Fruit fly (Drosophila melanogaster) whole organism, pupa: ENCODE results near the gene CG42269.

Experiments
- CG10348 ChIP-seq: fragments of 200-800 bp; sonication (Bioruptor generic); IDR thresholded peaks from 2 replicates; pipeline ENCODE4 v1.3.6; 2022; ENCODE audit warnings: missing biosample characterization, missing genetic modification characterization
- CG12605 ChIP-seq: fragments of 200-800 bp; sonication (Bioruptor generic); IDR thresholded peaks from 2 replicates; pipeline ENCODE4 v1.3.6; 2022; ENCODE audit warnings: missing biosample characterization, missing genetic modification characterization
- CG13204 ChIP-seq: fragments of 200-800 bp; sonication (Bioruptor generic); optimal IDR thresholded peaks from 2 replicates; lab custom pipeline; 2018; ENCODE audit warnings: missing biosample characterization, mild to moderate bottlenecking, missing genetic modification characterization, moderate library complexity
- CG14655 ChIP-seq: fragments of 200-800 bp; sonication (Bioruptor generic); optimal IDR thresholded peaks from 3 replicates; lab custom pipeline; 2017; ENCODE audit warnings: mild to moderate bottlenecking, missing biosample characterization, missing genetic modification reagents, missing genetic modification characterization
- CG15710 ChIP-seq: fragments of 200-800 bp; sonication (Bioruptor generic); optimal IDR thresholded peaks from 2 replicates; lab custom pipeline; 2018; ENCODE audit warnings: missing biosample characterization, mild to moderate bottlenecking, missing genetic modification characterization, moderate library complexity
- CG17806 ChIP-seq: fragments of 200-800 bp; sonication (Bioruptor generic); optimal IDR thresholded peaks from 2 replicates; lab custom pipeline; 2018; ENCODE audit warnings: missing biosample characterization, mild to moderate bottlenecking, missing genetic modification characterization, moderate library complexity
- CG32121 ChIP-seq: fragments of 200-800 bp; sonication (Bioruptor generic); IDR thresholded peaks from 2 replicates; pipeline ENCODE4 v1.3.6; 2022; ENCODE audit warnings: missing biosample characterization, missing genetic modification characterization
- CG34367 ChIP-seq: fragments of 200-800 bp; sonication (Bioruptor generic); optimal IDR thresholded peaks from 2 replicates; lab custom pipeline; 2018; ENCODE audit warnings: missing biosample characterization, mild to moderate bottlenecking, missing genetic modification characterization
- CG4496 ChIP-seq: fragments of 200-800 bp; sonication (Bioruptor generic); IDR thresholded peaks from 3 replicates; pipeline ENCODE4 v1.3.6; 2022; ENCODE audit warnings: missing biosample characterization, missing genetic modification characterization
- CG8159 ChIP-seq: fragments of 200-800 bp; sonication (Bioruptor generic); optimal IDR thresholded peaks from 3 replicates; lab custom pipeline; 2018; ENCODE audit warnings: missing biosample characterization, mild to moderate bottlenecking, missing genetic modification characterization, moderate library complexity
- CG8301 ChIP-seq: fragments of 200-800 bp; sonication (Bioruptor generic); optimal IDR thresholded peaks from 2 replicates; lab custom pipeline; 2018; ENCODE audit warnings: missing biosample characterization, mild to moderate bottlenecking, missing genetic modification characterization
- CG9948 ChIP-seq: fragments of 200-800 bp; sonication (Bioruptor generic); optimal IDR thresholded peaks from 2 replicates; lab custom pipeline; 2018; ENCODE audit warnings: missing biosample characterization, mild to moderate bottlenecking, missing genetic modification characterization, moderate library complexity
- D1 ChIP-seq: fragments of 200-800 bp; sonication (Bioruptor generic); optimal IDR thresholded peaks from 2 replicates; lab custom pipeline; 2018; ENCODE audit warnings: missing biosample characterization, mild to moderate bottlenecking, missing genetic modification characterization, moderate library complexity
- EcR ChIP-seq: fragments of 200-800 bp; sonication (Bioruptor generic); optimal IDR thresholded peaks from 3 replicates; lab custom pipeline; 2019; ENCODE audit warnings: missing biosample characterization, missing genetic modification characterization, mild to moderate bottlenecking, moderate library complexity, missing genetic modification reagents
- Ets98B ChIP-seq: fragments of 200-800 bp; sonication (Bioruptor generic); IDR thresholded peaks from 2 replicates; pipeline ENCODE4 v1.3.6; 2022; ENCODE audit warnings: missing biosample characterization, missing genetic modification characterization
- Pif1A ChIP-seq: fragments of 200-800 bp; sonication (Bioruptor generic); optimal IDR thresholded peaks from 3 replicates; lab custom pipeline; 2016; ENCODE audit warnings: missing biosample characterization, missing genetic modification characterization
- Pif1B ChIP-seq: fragments of 200-800 bp; sonication (Bioruptor generic); optimal IDR thresholded peaks from 3 replicates; lab custom pipeline; 2016; ENCODE audit warnings: missing biosample characterization, missing genetic modification characterization
- Snoo ChIP-seq: fragments of 200-800 bp; sonication (Bioruptor generic); optimal IDR thresholded peaks from 3 replicates; lab custom pipeline; 2017; ENCODE audit warnings: missing biosample characterization, mild to moderate bottlenecking, missing genetic modification characterization, inconsistent platforms
- fd96Ca ChIP-seq: fragments of 200-800 bp; sonication (Bioruptor generic); IDR thresholded peaks from 3 replicates; pipeline ENCODE4 v1.3.6; 2022; ENCODE audit warnings: missing biosample characterization, missing genetic modification characterization
- gl ChIP-seq: fragments of 200-800 bp; sonication (Bioruptor generic); optimal IDR thresholded peaks from 2 replicates; lab custom pipeline; 2018; ENCODE audit warnings: missing biosample characterization, mild to moderate bottlenecking, missing genetic modification characterization
- rn ChIP-seq: fragments of 200-800 bp; sonication (Bioruptor generic); IDR thresholded peaks from 2 replicates; pipeline ENCODE4 v1.3.6; 2022; ENCODE audit warnings: missing biosample characterization, missing genetic modification characterization

Gene CG42269

DNA sequence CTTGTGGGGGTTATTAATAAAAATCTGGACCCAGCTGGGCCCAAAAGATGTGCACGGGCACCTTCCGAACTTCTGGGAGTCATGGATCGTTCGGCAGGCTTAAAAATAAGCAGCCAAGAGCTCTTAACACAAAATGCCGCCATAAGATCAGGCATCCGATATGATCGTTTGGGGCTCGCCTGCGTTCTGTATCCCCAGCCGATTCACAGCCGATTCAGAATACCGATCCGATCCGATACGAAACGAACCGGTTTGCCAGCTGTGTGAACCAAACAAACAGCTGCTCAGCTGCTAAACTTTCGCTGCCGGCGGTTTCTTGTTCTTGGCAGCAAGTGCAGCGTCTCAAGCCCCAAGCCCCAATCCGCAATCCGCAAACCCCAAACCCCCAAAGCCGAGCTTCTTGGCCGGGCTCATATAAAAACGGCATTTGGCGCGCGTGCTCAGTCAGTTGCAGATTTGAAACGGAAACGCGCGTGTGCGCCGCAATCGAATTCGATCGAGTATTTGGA, at the start of gene CG42269:
Gene CG42269, plus strand, starts transcription at position 416 of the 509 bp plus-strand sequence.
- no peak for TF ChIP-seq CG8301 (tag; lab: Kevin White, UChicago)
- no peak for TF ChIP-seq Ets98B (GFP tag; lab: Robert Waterston, UW)
- TF ChIP-seq Snoo (tag; lab: Kevin White, UChicago), result peak; percentile 28
- TF ChIP-seq CG9948 (tag; lab: Kevin White, UChicago), result no peak
- no peak for TF ChIP-seq CG13204 (GFP tag; lab: Kevin White, UChicago)
- no peak for TF ChIP-seq CG15710
- no peak for TF ChIP-seq fd96Ca (GFP tag; lab: Robert Waterston, UW)
- TF ChIP-seq CG4496 (GFP tag; lab: Robert Waterston, UW), result peak; percentile 54
- no peak for TF ChIP-seq CG8159 (tag; lab: Kevin White, UChicago)
- no peak for TF ChIP-seq rn (GFP tag; lab: Robert Waterston, UW)

DNA sequence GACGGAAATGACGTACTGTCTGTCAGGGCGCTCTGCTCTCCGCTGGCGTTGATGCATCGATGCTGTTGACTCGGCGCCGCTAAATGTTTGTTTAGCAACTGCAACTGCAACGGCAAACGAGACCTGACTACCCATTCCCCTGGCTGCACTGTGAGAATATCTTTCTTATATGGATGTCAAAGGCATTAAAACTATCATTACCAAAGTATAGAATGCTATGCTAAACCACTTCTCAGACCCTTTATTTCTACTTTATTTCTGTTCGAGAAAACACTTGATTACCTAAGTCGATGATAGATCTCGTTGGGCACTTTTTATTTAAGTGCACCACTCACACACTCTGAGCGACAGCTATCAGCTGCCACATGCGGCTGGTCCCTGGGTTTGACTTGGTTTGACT, 44.0 kb upstream of the CG42269 start:
- TF ChIP-seq CG14655 (GFP tag; lab: Kevin White, UChicago), result peak; percentile 20
- peak; percentile 18 for TF ChIP-seq CG15710
- no peak for TF ChIP-seq CG10348 (GFP tag; lab: Robert Waterston, UW)
- peak; percentile 47 for TF ChIP-seq CG8159 (tag; lab: Kevin White, UChicago)

DNA sequence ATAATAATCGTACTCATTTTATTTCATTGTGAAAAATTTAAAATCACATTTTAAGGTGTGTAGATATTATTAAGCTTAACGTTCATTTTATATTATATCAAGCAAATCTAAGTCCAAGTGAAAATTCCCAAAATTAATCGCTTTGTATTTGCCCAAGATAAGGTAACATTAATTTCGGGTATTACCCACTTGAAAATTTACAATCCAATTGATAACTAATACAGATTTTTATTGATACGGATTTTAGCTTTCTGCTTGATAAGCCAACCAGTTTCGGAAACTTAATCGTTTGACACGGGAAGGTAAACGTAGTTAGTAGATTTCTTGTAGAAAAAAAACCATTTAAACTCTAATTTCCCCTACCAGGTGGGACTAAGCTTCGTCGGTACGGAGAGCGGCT, 33.1 kb upstream of the CG42269 start:
- TF ChIP-seq CG9948 (tag; lab: Kevin White, UChicago) (no peak), CG8159 (tag; lab: Kevin White, UChicago) (no peak), CG10348 (GFP tag; lab: Robert Waterston, UW) (no peak), Ets98B (GFP tag; lab: Robert Waterston, UW) (no peak), EcR (GFP tag; lab: Kevin White, UChicago) (no peak)

DNA sequence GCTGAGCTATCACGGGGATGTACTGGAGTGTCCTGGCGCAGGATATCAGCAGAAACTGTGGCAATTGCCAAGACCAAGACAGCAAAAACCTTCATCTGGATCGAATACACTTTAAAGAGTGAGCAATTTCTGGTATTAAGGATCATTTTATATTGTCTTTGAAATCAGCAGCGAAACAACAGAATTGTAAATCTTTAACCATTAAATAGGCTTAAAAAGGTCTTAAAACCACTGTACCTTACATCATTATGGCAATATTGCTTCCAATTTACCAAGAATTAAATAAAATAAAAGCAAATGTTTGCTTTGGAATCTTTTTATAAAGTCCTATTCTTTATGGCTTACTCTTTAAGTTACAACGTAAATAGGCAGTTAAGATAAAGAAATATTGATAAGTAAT, 31.6 kb upstream of the CG42269 start, which contains the start of gene CG10477:
Gene CG10477, minus strand, starts transcription at position 101 of the 400 bp plus-strand sequence.
- no peak for TF ChIP-seq CG10348 (GFP tag; lab: Robert Waterston, UW)
- TF ChIP-seq CG8301 (tag; lab: Kevin White, UChicago), result no peak
- TF ChIP-seq CG15710, result no peak
- no peak for TF ChIP-seq CG14655 (GFP tag; lab: Kevin White, UChicago)
- TF ChIP-seq fd96Ca (GFP tag; lab: Robert Waterston, UW), result no peak
- no peak for TF ChIP-seq CG34367
- TF ChIP-seq EcR (GFP tag; lab: Kevin White, UChicago), result no peak
- TF ChIP-seq CG32121 (GFP tag; lab: Robert Waterston, UW), result no peak
- no peak for TF ChIP-seq CG9948 (tag; lab: Kevin White, UChicago)

DNA sequence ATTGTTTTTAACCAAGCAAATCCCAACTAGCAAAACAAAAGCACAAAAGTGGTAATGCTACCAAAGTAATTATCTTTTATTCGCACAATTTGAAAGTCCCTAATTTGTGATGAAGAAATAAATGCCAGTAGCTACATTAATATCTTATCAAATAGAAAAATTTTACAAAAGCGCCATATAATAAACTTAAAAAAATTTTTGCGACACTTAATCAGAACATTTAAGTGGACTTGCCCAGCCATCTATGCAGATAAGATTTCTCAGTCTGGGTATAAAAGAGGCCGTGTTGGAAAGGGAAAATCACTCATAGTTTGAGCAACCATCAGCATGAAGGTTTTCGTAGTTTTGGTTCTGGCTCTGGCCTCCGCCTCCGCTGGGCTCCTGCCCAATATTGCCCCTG, 31.2 kb upstream of the CG42269 start, which contains the start of gene yip7:
Gene yip7, plus strand, starts transcription at position 301 of the 400 bp plus-strand sequence.
- TF ChIP-seq CG8159 (tag; lab: Kevin White, UChicago) (no peak), CG32121 (GFP tag; lab: Robert Waterston, UW) (no peak), CG15710 (no peak), rn (GFP tag; lab: Robert Waterston, UW) (no peak)

- TF ChIP-seq CG12605 (no peak), Pif1A (GFP tag; lab: Kevin White, UChicago) (no peak), CG32121 (GFP tag; lab: Robert Waterston, UW) (no peak), CG34367 (no peak), CG14655 (GFP tag; lab: Kevin White, UChicago) (no peak), Snoo (tag; lab: Kevin White, UChicago) (no peak), CG15710 (no peak), CG9948 (tag; lab: Kevin White, UChicago) (no peak), fd96Ca (GFP tag; lab: Robert Waterston, UW) (no peak), CG8159 (tag; lab: Kevin White, UChicago) (no peak), EcR (GFP tag; lab: Kevin White, UChicago) (no peak), CG13204 (GFP tag; lab: Kevin White, UChicago) (no peak)
- TF ChIP-seq, all 21 proteins: peak for 0
Measured at dm6 chr3L:6036141-6036540, 30.0 kb upstream of the CG42269 start.

DNA sequence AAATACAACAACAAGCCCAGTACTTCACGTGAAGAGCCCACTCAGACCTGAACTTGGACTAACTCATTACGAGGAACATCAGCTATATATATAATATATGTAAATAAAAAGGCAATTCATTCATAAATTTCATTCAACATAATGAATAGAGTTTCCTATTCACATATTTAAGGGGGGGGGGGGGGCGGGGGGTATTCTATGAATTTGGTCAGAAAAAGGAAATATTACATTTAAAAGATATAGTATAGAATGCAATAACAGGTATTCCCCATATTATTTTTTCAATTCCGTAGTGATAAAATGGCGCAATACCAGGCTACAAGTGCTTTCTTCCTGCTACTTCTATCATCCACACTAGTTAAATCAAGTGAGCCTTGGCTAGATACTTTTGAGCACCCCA, 29.3 kb upstream of the CG42269 start, which contains the start of gene CG6462:
Gene CG6462, plus strand, starts transcription at position 301 of the 400 bp plus-strand sequence.
- no peak for TF ChIP-seq CG17806
- no peak for TF ChIP-seq Pif1B (GFP tag; lab: Kevin White, UChicago)

dm6 chr3L:6038720-6039205, 27.3 kb upstream of the CG42269 start, which contains the start of gene Jon65Aiv:
TSS of gene Jon65Aiv (plus strand) at chr3L:6039155.
- TF ChIP-seq CG13204 (GFP tag; lab: Kevin White, UChicago) (no peak), fd96Ca (GFP tag; lab: Robert Waterston, UW) (no peak), D1 (no peak), CG4496 (GFP tag; lab: Robert Waterston, UW) (no peak), gl (tag; lab: Kevin White, UChicago) (no peak), Pif1B (GFP tag; lab: Kevin White, UChicago) (no peak), CG34367 (no peak), CG17806 (no peak), EcR (GFP tag; lab: Kevin White, UChicago) (no peak), Ets98B (GFP tag; lab: Robert Waterston, UW) (no peak), CG10348 (GFP tag; lab: Robert Waterston, UW) (no peak), CG15710 (no peak), Snoo (tag; lab: Kevin White, UChicago) (no peak)
